Fruit fly (Drosophila melanogaster) whole organism, embryonic: ENCODE data around the gene sick.

Source experiments
- ATbp ChIP-seq: fragments of 200-800 bp; sonication (Bioruptor generic); optimal IDR thresholded peaks from 2 replicates; lab custom pipeline; 2017; ENCODE audit warnings: missing biosample characterization, mild to moderate bottlenecking, missing genetic modification characterization, missing genetic modification reagents
- CG10147 ChIP-seq: fragments of 200-800 bp; sonication (Bioruptor generic); optimal IDR thresholded peaks from 2 replicates; lab custom pipeline; 2019; ENCODE audit warnings: missing biosample characterization, mild to moderate bottlenecking, missing genetic modification characterization, moderate library complexity
- CG10267 ChIP-seq: fragments of 200-800 bp; sonication (Bioruptor generic); optimal IDR thresholded peaks from 2 replicates; lab custom pipeline; 2018; ENCODE audit warnings: missing biosample characterization, mild to moderate bottlenecking, missing genetic modification characterization, moderate library complexity
- CG11504 ChIP-seq: fragments of 200-800 bp; sonication (Bioruptor generic); optimal IDR thresholded peaks from 3 replicates; lab custom pipeline; 2019; ENCODE audit warnings: missing biosample characterization, mild to moderate bottlenecking, missing genetic modification characterization, moderate library complexity
- CG11723 ChIP-seq: fragments of 200-800 bp; sonication (Bioruptor generic); optimal IDR thresholded peaks from 2 replicates; lab custom pipeline; 2017; ENCODE audit warnings: missing biosample characterization, mild to moderate bottlenecking, missing genetic modification characterization
- CG13775 ChIP-seq: fragments of 200-800 bp; sonication (Bioruptor generic); optimal IDR thresholded peaks from 3 replicates; lab custom pipeline; 2017; ENCODE audit warnings: missing biosample characterization, mild to moderate bottlenecking, missing genetic modification characterization
- CG13894 ChIP-seq: fragments of 200-800 bp; sonication (Bioruptor generic); optimal IDR thresholded peaks from 3 replicates; lab custom pipeline; 2018; ENCODE audit warnings: missing biosample characterization, mild to moderate bottlenecking, missing genetic modification characterization, moderate library complexity
- CG14710 ChIP-seq: fragments of 200-800 bp; sonication (Bioruptor generic); optimal IDR thresholded peaks from 3 replicates; lab custom pipeline; 2019; ENCODE audit warnings: missing biosample characterization, mild to moderate bottlenecking, missing genetic modification characterization, moderate library complexity
- CG15269 ChIP-seq: fragments of 200-800 bp; sonication (Bioruptor generic); optimal IDR thresholded peaks from 2 replicates; lab custom pipeline; 2018; ENCODE audit warnings: missing biosample characterization, mild to moderate bottlenecking, missing genetic modification characterization, moderate library complexity
- CG1529 ChIP-seq: fragments of 200-800 bp; sonication (Bioruptor generic); optimal IDR thresholded peaks from 3 replicates; lab custom pipeline; 2018; ENCODE audit warnings: missing biosample characterization, missing genetic modification characterization
- CG15696 ChIP-seq: fragments of 200-800 bp; sonication (Bioruptor generic); optimal IDR thresholded peaks from 2 replicates; lab custom pipeline; 2019; ENCODE audit warnings: missing biosample characterization, mild to moderate bottlenecking, missing genetic modification characterization, moderate library complexity
- CG1603 ChIP-seq: fragments of 200-800 bp; sonication (Bioruptor generic); optimal IDR thresholded peaks from 2 replicates; lab custom pipeline; 2019; ENCODE audit warnings: missing biosample characterization, mild to moderate bottlenecking, missing genetic modification characterization, moderate library complexity
- CG18262 ChIP-seq: fragments of 200-800 bp; optimal IDR thresholded peaks from 3 replicates; lab custom pipeline; 2019; ENCODE audit warnings: missing biosample characterization, mild to moderate bottlenecking, missing genetic modification characterization, moderate library complexity
- CG18619 ChIP-seq: fragments of 200-800 bp; sonication (Bioruptor generic); optimal IDR thresholded peaks from 3 replicates; lab custom pipeline; 2017; ENCODE audit warnings: missing biosample characterization, mild to moderate bottlenecking, missing genetic modification characterization
- CG2875 ChIP-seq: fragments of 200-800 bp; sonication (Bioruptor generic); optimal IDR thresholded peaks from 2 replicates; lab custom pipeline; 2017; ENCODE audit warnings: missing biosample characterization, mild to moderate bottlenecking, missing genetic modification characterization, missing genetic modification reagents
- CG31388 ChIP-seq: fragments of 200-800 bp; sonication (Bioruptor generic); optimal IDR thresholded peaks from 2 replicates; lab custom pipeline; 2016; ENCODE audit warnings: missing biosample characterization, missing genetic modification characterization
- CG34224 ChIP-seq: fragments of 200-800 bp; sonication (Bioruptor generic); IDR thresholded peaks from 3 replicates; pipeline ENCODE4 v1.3.6; 2022; ENCODE audit warnings: missing biosample characterization, missing genetic modification characterization; ENCODE audit not compliant: partially characterized antibody
- CG34376 ChIP-seq: fragments of 200-800 bp; sonication (Bioruptor generic); optimal IDR thresholded peaks from 2 replicates; lab custom pipeline; 2018; ENCODE audit warnings: missing biosample characterization, mild to moderate bottlenecking, missing genetic modification characterization
- CG6813 ChIP-seq: fragments of 200-800 bp; sonication (Bioruptor generic); optimal IDR thresholded peaks from 2 replicates; lab custom pipeline; 2017; ENCODE audit warnings: missing biosample characterization, missing genetic modification characterization, mild to moderate bottlenecking, moderate library complexity, missing genetic modification reagents
- CG7372 ChIP-seq: fragments of 200-800 bp; sonication (Bioruptor generic); IDR thresholded peaks from 2 replicates; pipeline ENCODE4 v1.3.6; 2022; ENCODE audit warnings: missing biosample characterization, missing genetic modification characterization
- Dp ChIP-seq: fragments of 200-800 bp; sonication (Bioruptor generic); optimal IDR thresholded peaks from 2 replicates; lab custom pipeline; 2018; ENCODE audit warnings: missing biosample characterization, mild to moderate bottlenecking, missing genetic modification characterization, moderate library complexity
- Drgx ChIP-seq: fragments of 200-800 bp; sonication (Bioruptor generic); IDR thresholded peaks from 2 replicates; pipeline ENCODE4 v1.3.6; 2022; ENCODE audit warnings: missing biosample characterization, missing genetic modification characterization
- E2f2 ChIP-seq: fragments of 200-800 bp; sonication (Bioruptor generic); IDR thresholded peaks from 2 replicates; pipeline ENCODE4 v1.3.6; 2022; ENCODE audit warnings: missing biosample characterization, missing genetic modification characterization
- HHEX ChIP-seq: fragments of 200-800 bp; sonication (Bioruptor generic); optimal IDR thresholded peaks from 3 replicates; lab custom pipeline; 2017; ENCODE audit warnings: missing biosample characterization, mild to moderate bottlenecking, missing genetic modification characterization, missing genetic modification reagents
- NC2β ChIP-seq: fragments of 200-800 bp; sonication (Bioruptor generic); optimal IDR thresholded peaks from 2 replicates; lab custom pipeline; 2016; ENCODE audit warnings: missing biosample characterization, missing genetic modification characterization
- Optix ChIP-seq: fragments of 200-800 bp; sonication (Bioruptor generic); IDR thresholded peaks from 3 replicates; pipeline ENCODE4 v1.3.6; 2022; ENCODE audit warnings: missing biosample characterization, missing genetic modification characterization
- PHDP ChIP-seq: fragments of 200-800 bp; sonication (Bioruptor generic); optimal IDR thresholded peaks from 3 replicates; lab custom pipeline; 2018; ENCODE audit warnings: missing biosample characterization, mild to moderate bottlenecking, missing genetic modification characterization, moderate library complexity
- Scr ChIP-seq: fragments of 200-800 bp; sonication (Bioruptor generic); IDR thresholded peaks from 2 replicates; pipeline ENCODE4 v1.3.6; 2022; ENCODE audit warnings: missing biosample characterization, missing genetic modification characterization; ENCODE audit not compliant: partially characterized antibody
- Six4 ChIP-seq: fragments of 200-800 bp; sonication (Bioruptor generic); optimal IDR thresholded peaks from 2 replicates; lab custom pipeline; 2016; ENCODE audit warnings: missing biosample characterization, missing genetic modification characterization
- bsh ChIP-seq, 2 experiments: fragments of 200-800 bp; sonication (Bioruptor generic); optimal IDR thresholded peaks; 2 replicates each; lab custom pipeline; 2017 to 2018; ENCODE audit warnings: mild to moderate bottlenecking in 2 of 2, missing biosample characterization in 2 of 2, missing genetic modification characterization in 2 of 2, moderate library complexity in 1 of 2
- fd96Cb ChIP-seq: fragments of 200-800 bp; sonication (Bioruptor generic); optimal IDR thresholded peaks from 2 replicates; lab custom pipeline; 2018; ENCODE audit warnings: missing biosample characterization, mild to moderate bottlenecking, missing genetic modification characterization, moderate library complexity
- gfzf ChIP-seq: fragments of 200-800 bp; sonication (Bioruptor generic); optimal IDR thresholded peaks from 2 replicates; lab custom pipeline; 2016; ENCODE audit warnings: missing biosample characterization, mild to moderate bottlenecking, missing genetic modification characterization, moderate library complexity
- gsb ChIP-seq: fragments of 200-800 bp; sonication (Bioruptor generic); IDR thresholded peaks from 2 replicates; pipeline ENCODE4 v1.3.6; 2022; ENCODE audit warnings: missing biosample characterization, missing genetic modification characterization
- ham ChIP-seq: fragments of 200-800 bp; sonication (Bioruptor generic); IDR thresholded peaks from 2 replicates; pipeline ENCODE4 v1.3.6; 2022; ENCODE audit warnings: missing biosample characterization, missing genetic modification characterization
- hb ChIP-seq: fragments of 200-800 bp; sonication (Bioruptor generic); IDR thresholded peaks from 3 replicates; pipeline ENCODE4 v1.3.6; 2022; ENCODE audit warnings: missing biosample characterization, missing genetic modification characterization; ENCODE audit not compliant: partially characterized antibody
- jumu ChIP-seq: fragments of 200-800 bp; sonication (Bioruptor generic); optimal IDR thresholded peaks from 3 replicates; lab custom pipeline; 2016; ENCODE audit warnings: missing biosample characterization, missing genetic modification characterization
- nerfin-1 ChIP-seq: fragments of 200-800 bp; sonication (Bioruptor generic); optimal IDR thresholded peaks from 3 replicates; lab custom pipeline; 2019; ENCODE audit warnings: missing biosample characterization, mild to moderate bottlenecking, missing genetic modification characterization, moderate library complexity
- oc ChIP-seq: fragments of 200-800 bp; sonication (Bioruptor generic); optimal IDR thresholded peaks from 2 replicates; lab custom pipeline; 2018; ENCODE audit warnings: missing biosample characterization, mild to moderate bottlenecking, missing genetic modification characterization, moderate library complexity
- p53 ChIP-seq: fragments of 200-800 bp; sonication (Bioruptor generic); optimal IDR thresholded peaks from 2 replicates; lab custom pipeline; 2016; ENCODE audit warnings: missing biosample characterization, missing genetic modification characterization
- pros ChIP-seq: fragments of 200-800 bp; sonication (Bioruptor generic); optimal IDR thresholded peaks from 3 replicates; lab custom pipeline; 2019; ENCODE audit warnings: missing biosample characterization, mild to moderate bottlenecking, missing genetic modification characterization, moderate library complexity
- shn ChIP-seq: fragments of 200-800 bp; sonication (Bioruptor generic); optimal IDR thresholded peaks from 3 replicates; lab custom pipeline; 2016; ENCODE audit warnings: missing biosample characterization, missing genetic modification characterization
- sob ChIP-seq: fragments of 200-800 bp; sonication (Bioruptor generic); IDR thresholded peaks from 2 replicates; pipeline ENCODE4 v1.3.6; 2022; ENCODE audit warnings: missing biosample characterization, missing genetic modification characterization
- sqz ChIP-seq: fragments of 200-800 bp; sonication (Bioruptor generic); optimal IDR thresholded peaks from 3 replicates; lab custom pipeline; 2018; ENCODE audit warnings: missing biosample characterization, mild to moderate bottlenecking, missing genetic modification characterization
- stc ChIP-seq: fragments of 200-800 bp; sonication (Bioruptor generic); IDR thresholded peaks from 2 replicates; pipeline ENCODE4 v1.3.6; 2022; ENCODE audit warnings: missing biosample characterization, missing genetic modification characterization
- tio ChIP-seq: fragments of 200-800 bp; sonication (Bioruptor generic); optimal IDR thresholded peaks from 2 replicates; lab custom pipeline; 2017; ENCODE audit warnings: missing biosample characterization, missing genetic modification characterization, inconsistent platforms
- toy ChIP-seq: fragments of 200-800 bp; sonication (Bioruptor generic); IDR thresholded peaks from 2 replicates; pipeline ENCODE4 v1.3.6; 2022; ENCODE audit warnings: missing biosample characterization, missing genetic modification characterization
- trem ChIP-seq: fragments of 200-800 bp; optimal IDR thresholded peaks from 3 replicates; lab custom pipeline; 2019; ENCODE audit warnings: missing biosample characterization, mild to moderate bottlenecking, missing genetic modification characterization, moderate library complexity
- trh ChIP-seq: fragments of 200-800 bp; sonication (Bioruptor generic); optimal IDR thresholded peaks from 2 replicates; lab custom pipeline; 2016; ENCODE audit warnings: missing biosample characterization, missing genetic modification characterization
- usp ChIP-seq: fragments of >200 bp; optimal IDR thresholded peaks from 2 replicates; lab custom pipeline; 2017; ENCODE audit warnings: missing biosample characterization, missing genetic modification characterization
- wor ChIP-seq: fragments of 200-800 bp; sonication (Bioruptor generic); IDR thresholded peaks from 2 replicates; pipeline ENCODE4 v1.3.6; 2022; ENCODE audit warnings: missing biosample characterization, missing genetic modification characterization

Gene sick

dm6 chr2L:19905233-19905632 is 109.1 kb downstream of the sick start:
- TF ChIP-seq CG14710 (tag; lab: Kevin White, UChicago) (no peak), E2f2 (GFP tag; lab: Robert Waterston, UW) (no peak), Drgx (GFP tag; lab: Robert Waterston, UW) (peak; percentile 64), bsh (GFP tag; optimal IDR thresholded peaks at IDR 0.05; lab: Kevin White, UChicago) (peak in 1 of 2 experiments; percentile 0), fd96Cb (tag; lab: Kevin White, UChicago) (no peak)
- TF ChIP-seq, all 482 proteins: peak for 2

DNA sequence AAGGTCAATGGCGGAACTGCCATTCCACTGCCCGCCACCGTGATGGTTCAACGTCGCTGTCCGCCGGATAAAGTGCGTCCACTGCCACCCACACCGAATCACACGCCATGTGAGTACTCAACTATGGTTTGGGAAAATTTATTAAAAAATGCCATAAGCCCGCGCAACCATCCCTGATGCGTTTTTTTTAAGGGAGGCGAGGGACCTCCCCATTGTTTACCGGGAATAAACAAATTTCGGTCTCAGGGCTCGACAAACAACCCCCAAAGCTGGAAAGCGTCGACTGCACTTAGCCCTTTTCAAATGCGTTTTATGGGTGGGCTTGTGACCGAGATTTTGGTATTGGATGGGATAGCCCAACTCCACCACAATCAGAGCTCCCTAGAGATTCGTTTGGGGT is 111.6 kb downstream of the sick start:
- TF ChIP-seq CG13894 (tag; lab: Kevin White, UChicago) (no peak), nerfin-1 (tag; lab: Kevin White, UChicago) (peak; percentile 61), Dp (GFP tag; lab: Kevin White, UChicago) (no peak), CG15696 (no peak), CG1603 (no peak), usp (no peak), ATbp (peak; percentile 26), CG13775 (GFP tag; lab: Kevin White, UChicago) (no peak), CG10267 (tag; lab: Kevin White, UChicago) (no peak), ham (GFP tag; lab: Robert Waterston, UW) (no peak), E2f2 (GFP tag; lab: Robert Waterston, UW) (no peak), oc (tag; lab: Kevin White, UChicago) (no peak), gfzf (GFP tag; lab: Kevin White, UChicago) (no peak), pros (GFP tag; lab: Kevin White, UChicago) (peak; percentile 60), CG1529 (GFP tag; lab: Kevin White, UChicago) (no peak), stc (GFP tag; lab: Robert Waterston, UW) (no peak), jumu (no peak), gsb (GFP tag; lab: Robert Waterston, UW) (no peak), sob (GFP tag; lab: Robert Waterston, UW) (no peak), wor (no peak), CG15269 (tag; lab: Kevin White, UChicago) (no peak), sqz (GFP tag; lab: Kevin White, UChicago) (peak; percentile 30), shn (no peak), toy (GFP tag; lab: Robert Waterston, UW) (no peak), Optix (no peak), hb (GFP tag; lab: Robert Waterston, UW) (0 out of 3 replicates have a peak, but pooled peaks have one; percentile 39), p53 (GFP tag; lab: Kevin White, UChicago) (no peak), CG2875 (GFP tag; lab: Kevin White, UChicago) (no peak), CG34376 (GFP tag; lab: Kevin White, UChicago) (no peak)
- TF ChIP-seq, all 482 proteins: peak for 5

DNA sequence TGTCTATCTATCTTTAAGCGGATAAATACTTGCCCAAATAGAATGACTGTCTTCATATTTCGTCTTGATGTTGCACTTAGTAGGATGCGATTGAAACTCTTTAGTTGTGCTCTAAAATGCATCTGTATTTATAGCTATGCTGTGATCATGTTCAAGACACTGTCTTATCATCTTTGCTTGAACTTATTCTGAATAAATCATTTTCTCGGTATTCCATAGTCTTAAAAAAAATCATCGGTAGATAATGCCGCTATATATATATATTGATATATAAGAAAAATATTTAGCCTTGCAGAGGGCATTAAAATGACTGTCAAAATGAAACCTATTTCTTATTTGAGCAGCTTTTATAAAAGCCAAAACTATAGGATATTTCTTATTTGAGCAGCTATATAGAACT is 116.1 kb downstream of the sick start, which contains the start of gene TotF:
Gene TotF (minus strand): TSS at position 101 of the 400 bp plus-strand sequence.
- TF ChIP-seq CG18619 (GFP tag; lab: Kevin White, UChicago) (no peak), CG31388 (GFP tag; lab: Kevin White, UChicago) (no peak), CG6813 (GFP tag; lab: Kevin White, UChicago) (no peak), CG11504 (tag; lab: Kevin White, UChicago) (no peak), CG11723 (no peak), PHDP (tag; lab: Kevin White, UChicago) (no peak), Six4 (no peak), tio (GFP tag; lab: Kevin White, UChicago) (no peak), CG7372 (GFP tag; lab: Robert Waterston, UW) (no peak), CG34224 (no peak), NC2β (GFP tag; lab: Kevin White, UChicago) (no peak), CG10147 (GFP tag; lab: Kevin White, UChicago) (no peak), Scr (GFP tag; lab: Robert Waterston, UW) (no peak), trh (GFP tag; lab: Kevin White, UChicago) (no peak), CG18262 (no peak), trem (tag; lab: Kevin White, UChicago) (no peak), HHEX (GFP tag; lab: Kevin White, UChicago) (no peak)
